Fruit fly (Drosophila melanogaster): Measurements from ENCODE around the gene CG42249.

Gene CG42249

DNA sequence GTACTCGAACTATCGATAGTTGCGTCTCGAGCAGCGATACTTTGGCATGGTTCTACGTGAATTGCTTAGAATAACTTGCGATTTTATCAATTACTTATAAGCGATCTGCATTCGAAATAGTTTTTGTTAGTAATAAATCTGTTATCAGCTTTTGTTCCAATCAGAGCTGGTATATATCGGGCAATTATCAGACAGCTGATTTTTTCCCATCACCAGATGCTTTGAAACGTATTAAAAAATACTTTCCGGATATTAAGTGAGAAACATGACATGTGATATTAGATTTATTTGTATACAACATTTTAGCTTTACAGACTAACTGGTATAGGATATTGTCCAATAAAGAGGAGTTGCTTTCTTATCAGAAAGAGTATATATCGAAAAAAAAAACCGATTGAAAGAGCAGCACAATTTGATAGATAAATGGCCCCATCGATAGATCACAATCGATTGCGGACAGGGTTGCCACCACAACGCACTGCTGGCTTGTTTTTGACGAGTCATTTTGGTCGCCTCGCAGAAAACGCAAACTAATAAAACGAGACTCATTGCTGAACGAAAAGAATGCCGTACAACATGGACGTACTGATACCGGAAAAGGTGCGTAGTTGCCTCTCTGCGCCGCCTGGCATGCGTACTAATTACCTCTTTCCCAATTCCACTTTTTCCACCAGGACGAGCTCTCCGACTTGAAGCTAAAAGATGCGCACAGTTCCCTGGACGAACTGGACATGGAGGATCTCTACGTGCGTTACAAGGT, 28.9 kb downstream of the CG42249 start, which contains the start of gene Rpt3:
Rpt3 (plus strand) TSS at position 353 of the 760 bp plus-strand sequence.
- peak; percentile 33 for TF ChIP-seq CG7101 (tag; optimal IDR thresholded peaks at IDR 0.05)
- TF ChIP-seq Crg-1 (GFP tag; optimal IDR thresholded peaks at IDR 0.05), result no peak
- TF ChIP-seq CG12768 (GFP tag; optimal IDR thresholded peaks at IDR 0.05), result no peak
- TF ChIP-seq cnc (optimal IDR thresholded peaks at IDR 0.05), result peak; percentile 86 to 97
- TF ChIP-seq tj (GFP tag; optimal IDR thresholded peaks at IDR 0.05), result peak; percentile 37
- peak; percentile 91 for TF ChIP-seq CG14711 (tag; optimal IDR thresholded peaks at IDR 0.05)
- TF ChIP-seq cic (GFP tag; optimal IDR thresholded peaks at IDR 0.05), result no peak
- no peak for TF ChIP-seq pad (GFP tag; optimal IDR thresholded peaks at IDR 0.05)
- TF ChIP-seq CG5204 (GFP tag; optimal IDR thresholded peaks at IDR 0.05), result no peak
- TF ChIP-seq CG33017 (tag; optimal IDR thresholded peaks at IDR 0.05), result no peak
- no peak for TF ChIP-seq CG7045 (GFP tag; optimal IDR thresholded peaks at IDR 0.05)
- TF ChIP-seq CG1620 (GFP tag; optimal IDR thresholded peaks at IDR 0.05), result peak; percentile 34
- no peak for TF ChIP-seq toe (GFP tag; optimal IDR thresholded peaks at IDR 0.05)
- TF ChIP-seq Clk (GFP tag; optimal IDR thresholded peaks at IDR 0.05), result no peak
- no peak for TF ChIP-seq Mnt (GFP tag; optimal IDR thresholded peaks at IDR 0.05)
- TF ChIP-seq Hr96 (GFP tag; optimal IDR thresholded peaks at IDR 0.05), result no peak
- no peak for TF ChIP-seq kay (GFP tag; ENCODE audit: borderline replicate concordance)
- TF ChIP-seq ovo (GFP tag; optimal IDR thresholded peaks at IDR 0.05), result peak; percentile 46
- no peak for TF ChIP-seq bab1 (GFP tag; optimal IDR thresholded peaks at IDR 0.05)
- TF ChIP-seq CG11617 (GFP tag; optimal IDR thresholded peaks at IDR 0.05), result peak; percentile 34

DNA sequence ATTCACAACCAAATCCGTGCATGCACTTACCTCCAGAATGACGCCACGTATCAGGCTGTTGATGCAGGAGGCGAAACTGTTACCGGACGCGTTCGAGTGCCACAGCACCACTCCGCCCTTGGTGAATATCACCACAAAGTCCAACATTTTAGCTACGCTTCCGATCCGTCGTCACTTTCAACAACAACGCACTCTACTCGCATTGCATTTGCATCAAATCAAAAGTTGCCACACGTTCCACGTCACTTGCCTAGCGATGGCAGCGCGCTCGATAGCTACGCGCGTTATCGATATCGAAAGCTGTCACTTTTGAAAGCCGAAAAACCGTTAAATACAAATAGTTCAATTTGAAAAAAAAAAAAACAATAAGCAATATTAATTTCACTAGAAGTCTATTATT, 32.8 kb downstream of the CG42249 start, which contains the start of gene SrpRalpha:
SrpRalpha (minus strand) TSS at position 260 of the 400 bp plus-strand sequence.
- TF ChIP-seq CG33017 (tag; optimal IDR thresholded peaks at IDR 0.05) (no peak), CG14711 (tag; optimal IDR thresholded peaks at IDR 0.05) (no peak), bab1 (GFP tag; optimal IDR thresholded peaks at IDR 0.05) (peak; percentile 9)

DNA sequence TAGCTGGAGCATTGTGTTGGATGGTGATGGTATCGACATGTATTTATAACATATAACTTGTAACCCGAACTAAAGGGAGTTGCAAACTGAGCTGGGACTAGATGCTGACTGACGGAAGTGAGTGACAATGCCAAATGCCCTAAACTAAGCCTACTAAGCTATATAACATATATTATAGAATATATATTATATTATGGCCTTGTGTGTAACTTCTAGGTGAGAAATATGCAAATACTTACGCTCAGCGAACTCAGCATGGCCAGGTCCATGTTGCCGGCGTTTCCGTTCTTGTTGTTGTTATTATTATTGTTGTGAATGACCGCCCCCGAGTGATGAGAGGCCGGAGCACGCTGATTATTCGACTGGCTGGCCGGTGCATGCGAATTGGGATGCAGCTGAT, 36.2 kb downstream of the CG42249 start, which contains the start of gene CG44385:
CG44385 (minus strand) TSS at position 101 of the 400 bp plus-strand sequence.
- TF ChIP-seq pad (GFP tag; optimal IDR thresholded peaks at IDR 0.05) (no peak), ovo (GFP tag; optimal IDR thresholded peaks at IDR 0.05) (no peak), CG7101 (tag; optimal IDR thresholded peaks at IDR 0.05) (no peak), CG1620 (GFP tag; optimal IDR thresholded peaks at IDR 0.05) (no peak)

DNA sequence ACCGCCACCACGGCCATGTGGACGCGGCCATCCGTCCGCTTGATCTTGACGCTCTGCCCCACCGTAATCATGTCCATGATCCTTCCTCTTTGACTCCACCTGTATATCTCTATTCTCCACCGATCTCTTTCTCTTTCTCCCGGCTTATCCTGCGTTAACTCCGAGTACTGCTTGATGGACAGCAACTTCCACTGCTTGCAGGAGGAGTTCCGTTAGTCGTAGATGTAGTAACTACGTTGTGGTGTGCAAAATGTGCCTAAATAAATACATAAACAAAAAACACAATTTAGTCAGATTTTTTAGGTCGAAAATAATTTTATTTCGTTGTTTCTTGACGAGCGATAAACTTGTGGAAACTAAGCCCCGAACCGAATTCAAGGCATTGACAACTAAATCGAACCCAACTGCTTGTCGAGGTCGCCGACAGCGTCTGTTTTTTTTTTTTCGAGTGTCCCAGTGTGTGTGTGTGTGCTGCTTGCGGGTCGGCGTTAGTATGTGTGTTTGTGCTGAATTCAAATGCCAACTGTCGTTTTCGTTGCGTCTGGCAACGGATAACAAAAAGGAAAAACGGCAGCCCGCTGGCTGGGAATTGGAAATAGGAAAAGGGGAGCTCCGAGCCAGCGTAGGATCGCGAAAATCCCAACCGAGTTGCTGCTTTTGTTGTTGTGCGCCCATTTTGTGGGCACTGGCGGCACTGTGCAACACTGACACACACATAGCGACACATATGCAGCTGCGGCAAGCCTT, 39.9 kb downstream of the CG42249 start:
- TF ChIP-seq CG11617 (GFP tag; optimal IDR thresholded peaks at IDR 0.05) (no peak), ovo (GFP tag; optimal IDR thresholded peaks at IDR 0.05) (peak; percentile 33), CG1620 (GFP tag; optimal IDR thresholded peaks at IDR 0.05) (peak; percentile 23), kay (GFP tag; ENCODE audit: borderline replicate concordance) (no peak), cnc (optimal IDR thresholded peaks at IDR 0.05) (no peak)

DNA sequence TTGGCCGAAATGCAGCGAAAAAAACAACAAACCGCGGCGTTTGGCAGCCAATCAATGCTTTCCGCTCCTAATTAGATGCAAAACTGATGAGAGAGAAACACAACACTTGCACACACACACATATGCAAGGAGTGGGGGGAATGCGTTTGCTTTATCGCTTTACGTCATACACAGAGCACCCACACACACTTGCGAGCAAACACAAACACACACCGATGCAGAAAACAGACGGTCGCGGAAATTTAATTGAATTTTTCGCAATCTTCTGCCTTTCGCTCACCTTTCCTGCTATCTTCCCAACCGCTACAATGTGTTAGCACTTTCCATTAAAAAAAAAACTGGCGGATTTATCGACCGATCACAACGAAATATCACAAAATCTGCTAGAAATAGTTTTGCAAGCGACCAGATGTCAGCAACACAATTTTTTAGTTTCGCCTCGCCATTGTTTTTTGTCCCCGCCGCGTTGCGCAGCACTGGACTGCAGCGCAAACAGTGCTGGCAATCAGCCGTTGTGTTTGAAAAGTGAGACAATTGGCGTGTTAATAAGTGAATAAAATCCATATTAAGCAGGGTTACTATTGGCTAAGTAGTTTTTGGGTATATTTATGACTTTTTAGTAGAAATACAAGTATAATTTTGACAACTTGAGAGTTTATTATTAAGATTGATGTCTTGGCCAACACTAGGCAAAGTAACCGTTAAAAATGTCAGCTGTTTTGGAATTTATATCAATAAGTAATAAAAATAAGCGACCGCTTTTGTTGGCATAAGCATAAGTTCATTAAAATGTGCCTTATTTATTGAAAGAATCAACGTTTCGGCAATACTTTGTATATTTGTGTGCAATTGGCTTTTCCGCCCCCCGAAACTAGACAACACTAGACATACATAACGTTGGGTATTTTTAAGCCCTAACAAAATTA, 40.8 kb downstream of the CG42249 start, which contains the start of gene Klp10A:
Klp10A (minus strand) TSS at position 532 of the 926 bp plus-strand sequence.
- TF ChIP-seq CG7101 (tag; optimal IDR thresholded peaks at IDR 0.05) (peak; percentile 72), Crg-1 (GFP tag; optimal IDR thresholded peaks at IDR 0.05) (peak; percentile 76), kay (GFP tag; ENCODE audit: borderline replicate concordance) (no peak), CG7045 (GFP tag; optimal IDR thresholded peaks at IDR 0.05) (peak; percentile 20), CG1620 (GFP tag; optimal IDR thresholded peaks at IDR 0.05) (peak; percentile 85), cic (GFP tag; optimal IDR thresholded peaks at IDR 0.05) (no peak), ovo (GFP tag; optimal IDR thresholded peaks at IDR 0.05) (peak; percentile 31), cnc (optimal IDR thresholded peaks at IDR 0.05) (no peak), Hr96 (GFP tag; optimal IDR thresholded peaks at IDR 0.05) (no peak), tj (GFP tag; optimal IDR thresholded peaks at IDR 0.05) (peak; percentile 39), CG12768 (GFP tag; optimal IDR thresholded peaks at IDR 0.05) (peak; percentile 35), toe (GFP tag; optimal IDR thresholded peaks at IDR 0.05) (no peak), CG14711 (tag; optimal IDR thresholded peaks at IDR 0.05) (peak; percentile 45), Mnt (GFP tag; optimal IDR thresholded peaks at IDR 0.05) (peak; percentile 50), pad (GFP tag; optimal IDR thresholded peaks at IDR 0.05) (peak; percentile 79), CG11617 (GFP tag; optimal IDR thresholded peaks at IDR 0.05) (peak; percentile 35), CG33017 (tag; optimal IDR thresholded peaks at IDR 0.05) (no peak)
